Worm (Caenorhabditis elegans) whole organism, L2 larva: ENCODE results near the gene ints-2.

Experiments
- C34F6.9 ChIP-seq: fragments of 150-350 bp; optimal IDR thresholded peaks from 2 replicates; lab custom pipeline; 2014; ENCODE audit warnings: missing biosample characterization, missing genetic modification characterization
- Y55F3AM.14 ChIP-seq: fragments of 200-800 bp; sonication (Bioruptor generic); optimal IDR thresholded peaks from 2 replicates; lab custom pipeline; 2018; ENCODE audit warnings: mild to moderate bottlenecking, missing genetic modification characterization, missing compliant biosample characterization
- ZK546.5 ChIP-seq: sonication (generic microtip); optimal IDR thresholded peaks from 2 replicates; lab custom pipeline; 2017; ENCODE audit warnings: missing biosample characterization, missing genetic modification characterization
- alr-1 ChIP-seq: fragments of 150-350 bp; optimal IDR thresholded peaks from 2 replicates; lab custom pipeline; 2014; ENCODE audit warnings: missing biosample characterization, missing genetic modification characterization
- aly-2 ChIP-seq: fragments of 150-350 bp; optimal IDR thresholded peaks from 2 replicates; lab custom pipeline; 2014; ENCODE audit warnings: missing biosample characterization, missing genetic modification characterization
- ama-1 ChIP-seq: fragments of 150-350 bp; optimal IDR thresholded peaks from 2 replicates; lab custom pipeline; 2018; ENCODE audit warnings: inconsistent platforms
- blmp-1 ChIP-seq: sonication (generic microtip); optimal IDR thresholded peaks from 2 replicates; lab custom pipeline; 2017; ENCODE audit warnings: missing genetic modification characterization, mild to moderate bottlenecking, missing compliant biosample characterization, antibody characterized with exemption, moderate library complexity; ENCODE audit not compliant: insufficient read depth
- ceh-82 ChIP-seq: fragments of 150-350 bp; optimal IDR thresholded peaks from 2 replicates; lab custom pipeline; 2014; ENCODE audit warnings: missing biosample characterization, missing genetic modification characterization
- crh-2 ChIP-seq: sonication (generic microtip); optimal IDR thresholded peaks from 2 replicates; lab custom pipeline; 2017; ENCODE audit warnings: missing biosample characterization, missing genetic modification characterization
- dmd-4 ChIP-seq: sonication (generic microtip); optimal IDR thresholded peaks from 2 replicates; lab custom pipeline; 2017; ENCODE audit warnings: missing biosample characterization, missing genetic modification characterization
- egl-27 ChIP-seq: sonication (generic microtip); optimal IDR thresholded peaks from 3 replicates; lab custom pipeline; 2017; ENCODE audit warnings: missing biosample characterization, missing genetic modification reagents, missing genetic modification characterization
- elt-1 ChIP-seq: fragments of 150-350 bp; optimal IDR thresholded peaks from 2 replicates; lab custom pipeline; 2014; ENCODE audit warnings: missing biosample characterization, missing genetic modification characterization
- elt-3 ChIP-seq: sonication (generic microtip); optimal IDR thresholded peaks from 2 replicates; lab custom pipeline; 2017; ENCODE audit warnings: missing biosample characterization, missing genetic modification characterization
- fos-1 ChIP-seq: fragments of 150-350 bp; optimal IDR thresholded peaks from 2 replicates; lab custom pipeline; 2014; ENCODE audit warnings: missing biosample characterization, missing genetic modification characterization
- gmeb-1 ChIP-seq: fragments of 150-350 bp; optimal IDR thresholded peaks from 2 replicates; lab custom pipeline; 2014; ENCODE audit warnings: missing biosample characterization, missing genetic modification characterization
- lin-11 ChIP-seq: fragments of 150-350 bp; sonication (generic microtip); optimal IDR thresholded peaks from 2 replicates; lab custom pipeline; 2014; ENCODE audit warnings: missing biosample characterization, missing genetic modification characterization, inconsistent platforms, mixed read lengths
- lin-13 ChIP-seq: fragments of 150-350 bp; optimal IDR thresholded peaks from 2 replicates; lab custom pipeline; 2014; ENCODE audit warnings: missing biosample characterization, missing genetic modification reagents, missing genetic modification characterization
- lin-39 ChIP-seq: fragments of 150-350 bp; optimal IDR thresholded peaks from 2 replicates; lab custom pipeline; 2014; ENCODE audit warnings: missing biosample characterization, missing genetic modification reagents, missing genetic modification characterization
- lsy-2 ChIP-seq, 2 experiments: fragments of 150-350 bp in 1 of 2; sonication (generic microtip) in 1 of 2; optimal IDR thresholded peaks; 2 replicates each; lab custom pipeline; 2014 to 2017; ENCODE audit warnings: missing biosample characterization in 2 of 2, missing genetic modification characterization in 2 of 2
- mab-5 ChIP-seq: fragments of 150-350 bp; optimal IDR thresholded peaks from 2 replicates; lab custom pipeline; 2014; ENCODE audit warnings: missing biosample characterization, missing genetic modification characterization
- mbf-1 ChIP-seq: sonication (generic microtip); optimal IDR thresholded peaks from 2 replicates; lab custom pipeline; 2017; ENCODE audit warnings: missing biosample characterization, missing genetic modification characterization
- mdl-1 ChIP-seq, 2 experiments: fragments of 150-350 bp in 1 of 2; sonication (generic microtip) in 1 of 2; optimal IDR thresholded peaks; 2 replicates each; lab custom pipeline; 2017; ENCODE audit warnings: missing biosample characterization in 2 of 2, missing genetic modification characterization in 2 of 2
- nhr-10 ChIP-seq: sonication (generic microtip); optimal IDR thresholded peaks from 2 replicates; lab custom pipeline; 2017; ENCODE audit warnings: missing biosample characterization, missing genetic modification characterization
- nhr-12 ChIP-seq: fragments of 150-350 bp; optimal IDR thresholded peaks from 2 replicates; lab custom pipeline; 2014; ENCODE audit warnings: missing biosample characterization, missing genetic modification characterization
- nhr-129 ChIP-seq: fragments of 150-350 bp; optimal IDR thresholded peaks from 2 replicates; lab custom pipeline; 2014; ENCODE audit warnings: missing biosample characterization, missing genetic modification characterization
- nhr-21 ChIP-seq: fragments of 150-350 bp; optimal IDR thresholded peaks from 2 replicates; lab custom pipeline; 2014; ENCODE audit warnings: missing biosample characterization, missing genetic modification characterization
- nhr-23 ChIP-seq: fragments of 150-350 bp; optimal IDR thresholded peaks from 2 replicates; lab custom pipeline; 2014; ENCODE audit warnings: missing biosample characterization, missing genetic modification reagents, missing genetic modification characterization
- nhr-237 ChIP-seq: fragments of 150-350 bp; optimal IDR thresholded peaks from 2 replicates; lab custom pipeline; 2014; ENCODE audit warnings: missing biosample characterization, missing genetic modification characterization
- nhr-25 ChIP-seq: fragments of 150-350 bp; sonication (generic microtip); optimal IDR thresholded peaks from 3 replicates; lab custom pipeline; 2014; ENCODE audit warnings: missing biosample characterization, missing genetic modification characterization
- nhr-6 ChIP-seq: fragments of 150-350 bp; optimal IDR thresholded peaks from 2 replicates; lab custom pipeline; 2014; ENCODE audit warnings: missing biosample characterization, missing genetic modification characterization
- nhr-77 ChIP-seq: fragments of 150-350 bp; optimal IDR thresholded peaks from 2 replicates; lab custom pipeline; 2014; ENCODE audit warnings: missing biosample characterization, missing genetic modification characterization
- peb-1 ChIP-seq: fragments of 150-350 bp; optimal IDR thresholded peaks from 2 replicates; lab custom pipeline; 2014; ENCODE audit warnings: missing biosample characterization, missing genetic modification characterization
- sem-4 ChIP-seq: fragments of 150-350 bp; optimal IDR thresholded peaks from 2 replicates; lab custom pipeline; 2014; ENCODE audit warnings: missing biosample characterization, missing genetic modification reagents, missing genetic modification characterization
- skn-1 ChIP-seq: sonication (generic microtip); optimal IDR thresholded peaks from 2 replicates; lab custom pipeline; 2017; ENCODE audit warnings: missing biosample characterization, missing genetic modification characterization
- snpc-4 ChIP-seq: fragments of 150-350 bp; optimal IDR thresholded peaks from 2 replicates; lab custom pipeline; 2014; ENCODE audit warnings: missing biosample characterization, missing genetic modification characterization
- unc-62 ChIP-seq: fragments of 150-350 bp; optimal IDR thresholded peaks from 2 replicates; lab custom pipeline; 2014; ENCODE audit warnings: missing biosample characterization, missing genetic modification reagents, missing genetic modification characterization
- ztf-1 ChIP-seq: fragments of 200-800 bp; sonication (Bioruptor generic); conservative IDR thresholded peaks from 2 replicates; pipeline ENCODE4 v1.3.6; 2022; ENCODE audit warnings: missing genetic modification characterization, missing compliant biosample characterization
- ztf-11 ChIP-seq: sonication (generic microtip); optimal IDR thresholded peaks from 2 replicates; lab custom pipeline; 2017; ENCODE audit warnings: missing biosample characterization, missing genetic modification characterization
- ztf-4 ChIP-seq: fragments of 150-350 bp; optimal IDR thresholded peaks from 2 replicates; lab custom pipeline; 2014; ENCODE audit warnings: missing biosample characterization, missing genetic modification characterization

Gene ints-2

DNA sequence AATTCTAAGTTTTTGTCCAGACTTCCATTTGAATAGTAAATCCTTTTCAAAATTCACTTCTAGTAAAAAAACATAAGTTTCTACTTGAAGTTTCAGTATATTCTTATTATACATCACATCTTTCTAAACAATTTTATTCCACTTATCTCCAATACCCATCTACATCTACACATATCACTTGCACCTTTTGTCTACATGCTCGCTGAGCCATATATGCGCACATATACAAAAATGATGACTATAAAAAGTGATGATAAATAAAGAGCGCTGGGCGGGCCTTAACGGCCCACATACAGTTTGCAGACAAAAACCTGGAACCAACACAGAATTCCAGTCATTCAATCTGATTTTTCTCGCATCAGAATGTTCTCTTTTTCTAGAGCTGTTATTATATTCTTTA, 29.0 kb upstream of the ints-2 start, which contains the start of gene AH10.2:
TSS of gene AH10.2 (plus strand) at position 301 of the 400 bp plus-strand sequence.
- TF ChIP-seq nhr-21 (tag; lab: Kevin White, UChicago) (no peak), alr-1 (tag; lab: Kevin White, UChicago) (no peak), elt-1 (no peak), blmp-1 (tag; lab: Kevin White, UChicago) (no peak), aly-2 (tag; lab: Kevin White, UChicago) (no peak)

ce11 chrV:14160698-14161097, 24.8 kb upstream of the ints-2 start, which contains the start of gene cest-1.2:
TSS of gene cest-1.2 (minus strand) at chrV:14160862.
- TF ChIP-seq fos-1 (tag; lab: Kevin White, UChicago) (peak; percentile 25), Y55F3AM.14 (GFP tag; lab: Kevin White, UChicago) (no peak), alr-1 (tag; lab: Kevin White, UChicago) (no peak), ztf-4 (tag; lab: Kevin White, UChicago) (no peak), sem-4 (tag; lab: Kevin White, UChicago) (no peak), nhr-10 (tag; lab: Kevin White, UChicago) (no peak), nhr-23 (no peak), gmeb-1 (tag; lab: Kevin White, UChicago) (peak; percentile 4), C34F6.9 (tag; lab: Kevin White, UChicago) (no peak)

ce11 chrV:14162959-14163548, 22.4 kb upstream of the ints-2 start, which contains the start of gene srd-26:
TSS of gene srd-26 (minus strand) at chrV:14163009.
- TF ChIP-seq ceh-82 (tag; lab: Kevin White, UChicago) (no peak), nhr-12 (tag; lab: Kevin White, UChicago) (no peak), lsy-2 (tag; optimal IDR thresholded peaks at IDR 0.05; lab: Kevin White, UChicago) (no peak), snpc-4 (tag; lab: Kevin White, UChicago) (no peak), nhr-77 (tag; lab: Kevin White, UChicago) (no peak), nhr-237 (tag; lab: Kevin White, UChicago) (no peak), Y55F3AM.14 (GFP tag; lab: Kevin White, UChicago) (no peak), blmp-1 (tag; lab: Kevin White, UChicago) (no peak), fos-1 (tag; lab: Kevin White, UChicago) (no peak), lin-13 (GFP tag; lab: Kevin White, UChicago) (no peak), crh-2 (no peak), lin-39 (tag; lab: Kevin White, UChicago) (no peak), ZK546.5 (tag; lab: Kevin White, UChicago) (no peak), mdl-1 (tag; optimal IDR thresholded peaks at IDR 0.05; lab: Kevin White, UChicago) (no peak), dmd-4 (tag; lab: Kevin White, UChicago) (no peak)

- TF ChIP-seq ama-1 (lab: Kevin White, UChicago) (no peak), elt-1 (no peak), skn-1 (tag; lab: Kevin White, UChicago) (no peak), lsy-2 (tag; optimal IDR thresholded peaks at IDR 0.05; lab: Kevin White, UChicago) (no peak), sem-4 (tag; lab: Kevin White, UChicago) (no peak), gmeb-1 (tag; lab: Kevin White, UChicago) (no peak), nhr-25 (no peak), nhr-6 (tag; lab: Kevin White, UChicago) (no peak), nhr-23 (no peak), alr-1 (tag; lab: Kevin White, UChicago) (no peak), fos-1 (tag; lab: Kevin White, UChicago) (no peak), unc-62 (GFP tag; lab: Kevin White, UChicago) (no peak), lin-39 (tag; lab: Kevin White, UChicago) (no peak), crh-2 (no peak), nhr-237 (tag; lab: Kevin White, UChicago) (no peak), aly-2 (tag; lab: Kevin White, UChicago) (no peak), elt-3 (tag; lab: Kevin White, UChicago) (no peak), ZK546.5 (tag; lab: Kevin White, UChicago) (no peak)
Observed at ce11 chrV:14165745-14166144, 19.7 kb upstream of the ints-2 start.

ce11 chrV:14166630-14167029, 18.9 kb upstream of the ints-2 start, which contains the start of gene cest-1.1:
TSS of gene cest-1.1 (minus strand) at chrV:14166730.
- TF ChIP-seq lin-11 (tag; lab: Kevin White, UChicago): no peak
- TF ChIP-seq nhr-10 (tag; lab: Kevin White, UChicago): no peak
- no peak for TF ChIP-seq crh-2
- TF ChIP-seq nhr-6 (tag; lab: Kevin White, UChicago): no peak
- no peak for TF ChIP-seq nhr-129 (tag; lab: Kevin White, UChicago)
- TF ChIP-seq blmp-1 (tag; lab: Kevin White, UChicago): no peak
- no peak for TF ChIP-seq mab-5 (tag; lab: Kevin White, UChicago)
- TF ChIP-seq gmeb-1 (tag; lab: Kevin White, UChicago): no peak
- TF ChIP-seq ztf-1: no peak
- no peak for TF ChIP-seq elt-1
- TF ChIP-seq fos-1 (tag; lab: Kevin White, UChicago): no peak
- TF ChIP-seq nhr-25: no peak
- TF ChIP-seq mbf-1: no peak
- TF ChIP-seq egl-27 (tag; lab: Kevin White, UChicago): no peak
- no peak for TF ChIP-seq nhr-77 (tag; lab: Kevin White, UChicago)
- TF ChIP-seq ztf-4 (tag; lab: Kevin White, UChicago): no peak
- TF ChIP-seq peb-1: no peak
- TF ChIP-seq alr-1 (tag; lab: Kevin White, UChicago): no peak
- TF ChIP-seq ztf-11 (tag; lab: Kevin White, UChicago): no peak
